Worm (Caenorhabditis elegans): ENCODE results near the gene T23F4.2.

Gene T23F4.2

DNA sequence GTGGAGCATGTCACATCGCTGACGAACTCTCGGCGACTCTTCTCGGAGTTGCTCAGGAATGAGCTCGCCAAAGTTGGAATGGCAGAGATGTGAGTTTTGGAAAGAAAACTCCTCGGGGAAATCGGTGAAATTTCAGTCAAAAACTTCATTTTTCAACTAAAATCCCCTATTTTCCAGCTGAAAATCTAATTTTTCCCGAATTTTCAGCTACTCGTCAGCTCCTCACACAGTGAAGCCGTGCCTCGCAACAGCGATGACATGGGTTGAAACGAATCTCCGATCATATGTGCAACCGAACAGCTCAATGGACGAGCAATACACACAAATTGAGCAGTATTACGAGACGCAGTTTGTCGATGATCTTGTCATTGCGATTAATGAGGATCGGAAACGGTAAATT, 11.6 kb upstream of the T23F4.2 start:
- TF ChIP-seq med-1 (GFP tag; optimal IDR thresholded peaks at IDR 0.05; ENCODE audit: insufficient read depth) = no peak
- TF ChIP-seq cog-1 (tag; optimal IDR thresholded peaks at IDR 0.05) = no peak
- no peak for TF ChIP-seq tab-1 (GFP tag; IDR thresholded peaks at IDR 0.05)
- no peak for TF ChIP-seq ztf-29 (GFP tag; IDR thresholded peaks at IDR 0.05)
- no peak for TF ChIP-seq ztf-23 (GFP tag; IDR thresholded peaks at IDR 0.05)
- TF ChIP-seq klf-2 (GFP tag; conservative IDR thresholded peaks at IDR 0.05) = no peak
- no peak for TF ChIP-seq flt-1 (GFP tag; IDR thresholded peaks at IDR 0.05)
- TF ChIP-seq T22C8.4 (GFP tag; IDR thresholded peaks at IDR 0.05) = no peak
- no peak for TF ChIP-seq ref-1 (GFP tag; conservative IDR thresholded peaks at IDR 0.05)

DNA sequence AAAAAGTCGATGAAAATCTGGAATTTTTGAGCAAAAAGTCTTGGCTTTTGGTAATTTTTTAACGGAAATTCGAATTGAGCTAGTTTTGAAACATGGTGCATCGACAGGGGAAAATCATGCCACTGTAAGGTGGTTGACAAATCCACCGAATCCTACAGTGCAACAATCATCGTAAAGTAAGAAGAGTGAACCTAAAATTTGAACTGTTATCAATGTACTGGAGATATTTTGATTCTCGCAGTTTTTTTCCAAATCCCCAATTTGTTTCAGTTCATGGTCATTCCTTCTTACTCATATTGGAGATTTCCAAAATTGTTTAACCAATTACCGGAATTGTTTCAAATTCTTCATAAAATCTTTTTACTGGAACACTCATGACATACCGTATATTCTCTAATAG, 10.6 kb upstream of the T23F4.2 start:
- TF ChIP-seq flt-1 (GFP tag; IDR thresholded peaks at IDR 0.05) = no peak
- TF ChIP-seq med-1 (GFP tag; optimal IDR thresholded peaks at IDR 0.05; ENCODE audit: insufficient read depth) = no peak
- no peak for TF ChIP-seq ztf-23 (GFP tag; IDR thresholded peaks at IDR 0.05)
- TF ChIP-seq ztf-29 (GFP tag; IDR thresholded peaks at IDR 0.05) = no peak
- TF ChIP-seq ref-1 (GFP tag; conservative IDR thresholded peaks at IDR 0.05) = no peak
- TF ChIP-seq tab-1 (GFP tag; IDR thresholded peaks at IDR 0.05) = no peak
- TF ChIP-seq cog-1 (tag; optimal IDR thresholded peaks at IDR 0.05) = no peak
- TF ChIP-seq klf-2 (GFP tag; conservative IDR thresholded peaks at IDR 0.05) = no peak
- no peak for TF ChIP-seq T22C8.4 (GFP tag; IDR thresholded peaks at IDR 0.05)

DNA sequence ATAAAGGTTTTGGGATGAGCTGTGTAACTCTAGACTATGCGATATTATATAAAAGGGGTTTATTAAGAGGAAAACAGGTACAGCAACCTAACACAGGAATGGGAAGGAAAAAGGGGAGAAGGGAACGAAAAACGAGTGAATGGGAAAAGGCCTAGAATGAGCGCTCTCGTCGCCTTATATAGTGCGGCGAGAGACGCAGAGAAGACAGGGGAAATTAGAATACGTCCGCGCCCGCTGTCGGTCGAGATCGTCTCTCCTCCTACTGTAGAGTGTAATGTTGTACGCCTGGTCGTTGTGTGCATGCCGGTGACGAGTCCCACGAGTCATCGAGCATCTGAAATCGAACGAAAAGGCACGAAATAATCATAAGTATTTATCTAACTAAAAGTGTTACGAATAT, 10.1 kb upstream of the T23F4.2 start:
- no peak; the same call in 1 of the 2 replicates for TF ChIP-seq ref-1 (GFP tag; conservative IDR thresholded peaks at IDR 0.05)
- TF ChIP-seq ztf-29 (GFP tag; IDR thresholded peaks at IDR 0.05) = no peak
- no peak for TF ChIP-seq T22C8.4 (GFP tag; IDR thresholded peaks at IDR 0.05)
- TF ChIP-seq med-1 (GFP tag; optimal IDR thresholded peaks at IDR 0.05; ENCODE audit: insufficient read depth) = no peak
- TF ChIP-seq flt-1 (GFP tag; IDR thresholded peaks at IDR 0.05) = no peak

DNA sequence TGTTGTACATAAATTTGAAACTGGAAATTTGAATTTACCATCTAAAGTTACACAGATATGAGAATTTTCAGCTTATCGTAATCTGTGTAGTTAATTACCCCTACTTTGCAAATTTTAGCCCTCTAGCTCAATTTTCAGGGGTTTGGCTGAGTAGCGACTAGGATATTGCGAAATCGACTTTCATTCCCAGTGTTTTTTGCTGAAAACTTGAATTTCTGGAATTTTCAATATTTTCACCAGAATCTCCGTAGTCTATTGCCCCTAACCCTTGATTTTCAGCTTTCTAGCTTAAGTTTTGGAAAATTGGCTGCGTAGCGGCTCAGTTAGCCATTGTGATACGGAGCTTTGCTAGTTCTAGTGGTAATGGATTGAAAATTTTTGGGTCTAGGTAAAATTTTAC, 6.2 kb upstream of the T23F4.2 start:
- no peak for TF ChIP-seq flt-1 (GFP tag; IDR thresholded peaks at IDR 0.05)
- no peak for TF ChIP-seq med-1 (GFP tag; optimal IDR thresholded peaks at IDR 0.05; ENCODE audit: insufficient read depth)
- no peak for TF ChIP-seq ref-1 (GFP tag; conservative IDR thresholded peaks at IDR 0.05)
- no peak for TF ChIP-seq ztf-23 (GFP tag; IDR thresholded peaks at IDR 0.05)
- TF ChIP-seq klf-2 (GFP tag; conservative IDR thresholded peaks at IDR 0.05) = no peak
- TF ChIP-seq tab-1 (GFP tag; IDR thresholded peaks at IDR 0.05) = no peak
- TF ChIP-seq T22C8.4 (GFP tag; IDR thresholded peaks at IDR 0.05) = no peak
- no peak for TF ChIP-seq ztf-29 (GFP tag; IDR thresholded peaks at IDR 0.05)
- TF ChIP-seq cog-1 (tag; optimal IDR thresholded peaks at IDR 0.05) = no peak

DNA sequence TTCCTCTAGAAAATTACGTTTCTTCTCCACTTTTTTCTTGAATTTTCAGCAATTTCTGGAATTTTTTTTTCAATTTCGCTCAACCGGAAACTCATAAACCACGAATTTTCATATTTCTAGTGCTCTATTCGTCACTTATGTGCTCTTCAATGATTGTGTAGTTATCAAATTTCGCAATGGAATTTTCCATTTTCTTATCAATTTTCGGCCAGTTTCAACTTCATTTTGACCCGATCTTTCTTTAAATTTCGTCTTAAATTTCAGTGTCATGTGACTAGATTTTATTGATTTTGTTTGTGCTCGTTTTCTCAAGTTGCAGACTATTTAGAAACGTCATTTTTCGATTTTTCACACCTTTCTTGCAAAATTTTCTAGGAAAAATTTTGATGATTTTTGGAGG, 3.7 kb upstream of the T23F4.2 start:
- TF ChIP-seq cog-1 (tag; optimal IDR thresholded peaks at IDR 0.05) = no peak
- TF ChIP-seq tab-1 (GFP tag; IDR thresholded peaks at IDR 0.05) = no peak
- TF ChIP-seq T22C8.4 (GFP tag; IDR thresholded peaks at IDR 0.05) = no peak
- no peak for TF ChIP-seq ztf-23 (GFP tag; IDR thresholded peaks at IDR 0.05)
- no peak for TF ChIP-seq klf-2 (GFP tag; conservative IDR thresholded peaks at IDR 0.05)
- TF ChIP-seq flt-1 (GFP tag; IDR thresholded peaks at IDR 0.05) = no peak
- TF ChIP-seq ztf-29 (GFP tag; IDR thresholded peaks at IDR 0.05) = no peak
- no peak for TF ChIP-seq ref-1 (GFP tag; conservative IDR thresholded peaks at IDR 0.05)
- no peak for TF ChIP-seq med-1 (GFP tag; optimal IDR thresholded peaks at IDR 0.05; ENCODE audit: insufficient read depth)

DNA sequence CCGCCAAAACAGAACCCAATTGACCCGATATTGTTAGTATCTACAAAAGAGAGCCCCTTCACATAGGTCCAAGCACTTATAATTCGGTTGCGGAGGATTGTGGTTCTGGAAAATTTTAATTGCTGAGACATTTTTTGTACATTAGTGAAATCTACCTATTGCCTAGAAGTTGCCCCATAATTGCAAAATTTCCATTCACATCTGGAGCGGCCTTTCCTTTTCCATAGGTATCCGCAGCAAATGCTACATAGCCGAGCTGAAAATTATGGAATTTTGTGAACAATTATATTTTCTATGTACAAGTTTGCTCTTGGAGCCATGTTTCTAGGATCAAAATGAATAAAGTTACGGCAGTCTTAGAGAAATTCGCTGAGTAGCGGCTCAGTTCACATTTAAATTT, 7.5 kb downstream of the T23F4.2 start:
- TF ChIP-seq klf-2 (GFP tag; conservative IDR thresholded peaks at IDR 0.05) (no peak), tab-1 (GFP tag; IDR thresholded peaks at IDR 0.05) (no peak), ztf-23 (GFP tag; IDR thresholded peaks at IDR 0.05) (no peak), med-1 (GFP tag; optimal IDR thresholded peaks at IDR 0.05; ENCODE audit: insufficient read depth) (no peak), flt-1 (GFP tag; IDR thresholded peaks at IDR 0.05) (no peak), cog-1 (tag; optimal IDR thresholded peaks at IDR 0.05) (no peak), ref-1 (GFP tag; conservative IDR thresholded peaks at IDR 0.05) (no peak), ztf-29 (GFP tag; IDR thresholded peaks at IDR 0.05) (no peak), T22C8.4 (GFP tag; IDR thresholded peaks at IDR 0.05) (no peak)

DNA sequence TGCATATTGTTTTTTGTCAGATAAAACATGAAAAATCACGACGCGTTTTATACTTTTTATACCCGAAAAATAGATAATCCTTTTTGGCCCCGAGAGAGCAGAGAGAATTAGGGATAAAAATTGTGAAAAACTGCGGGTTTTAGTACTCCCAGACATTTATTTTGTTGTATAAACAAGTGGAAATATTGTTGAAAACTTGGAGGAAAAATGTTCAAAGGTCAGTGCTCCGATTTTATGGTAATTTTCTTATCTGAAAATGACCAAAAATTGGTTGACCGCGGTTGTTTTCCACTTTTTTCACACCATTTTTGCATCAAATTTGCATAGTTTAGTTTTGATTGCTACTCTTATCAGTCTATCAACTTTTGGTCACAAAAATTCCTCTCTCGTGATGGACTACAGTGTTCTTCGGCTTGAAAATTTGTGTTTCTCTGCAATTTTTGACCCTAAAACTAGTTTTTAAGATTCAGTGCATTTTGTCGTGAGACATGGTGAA, 8.8 kb downstream of the T23F4.2 start, which contains the start of gene dlhd-1:
TSS of gene dlhd-1 (minus strand) at position 51 of the 496 bp plus-strand sequence.
- TF ChIP-seq ztf-23 (GFP tag; IDR thresholded peaks at IDR 0.05) (no peak), flt-1 (GFP tag; IDR thresholded peaks at IDR 0.05) (no peak), ztf-29 (GFP tag; IDR thresholded peaks at IDR 0.05) (no peak), T22C8.4 (GFP tag; IDR thresholded peaks at IDR 0.05) (no peak), ref-1 (GFP tag; conservative IDR thresholded peaks at IDR 0.05) (no peak), tab-1 (GFP tag; IDR thresholded peaks at IDR 0.05) (no peak), klf-2 (GFP tag; conservative IDR thresholded peaks at IDR 0.05) (no peak), med-1 (GFP tag; optimal IDR thresholded peaks at IDR 0.05; ENCODE audit: insufficient read depth) (no peak), cog-1 (tag; optimal IDR thresholded peaks at IDR 0.05) (no peak)

DNA sequence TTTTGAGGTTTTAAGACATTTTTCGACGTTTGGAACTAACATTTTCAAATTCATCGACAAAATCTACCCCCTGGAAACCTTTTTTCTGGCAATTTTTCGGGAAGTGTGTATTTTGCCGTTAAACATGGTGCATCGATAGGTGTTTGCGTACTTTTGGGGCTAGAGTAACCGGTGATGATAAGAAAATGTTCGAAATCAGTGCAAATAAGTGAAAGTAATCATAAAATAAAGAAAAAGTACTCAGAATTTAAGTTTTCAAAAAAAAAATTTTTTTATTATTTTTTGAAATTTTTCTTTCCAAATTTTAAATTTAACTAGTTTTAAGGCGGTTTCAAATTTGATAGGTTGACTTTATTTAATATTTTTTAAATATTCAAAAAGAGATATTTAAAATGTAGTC, 15.8 kb downstream of the T23F4.2 start, which contains the start of gene nas-27:
TSS of gene nas-27 (minus strand) at position 101 of the 400 bp plus-strand sequence.
- TF ChIP-seq med-1 (GFP tag; optimal IDR thresholded peaks at IDR 0.05; ENCODE audit: insufficient read depth) (no peak), ztf-29 (GFP tag; IDR thresholded peaks at IDR 0.05) (no peak), ztf-23 (GFP tag; IDR thresholded peaks at IDR 0.05) (no peak), tab-1 (GFP tag; IDR thresholded peaks at IDR 0.05) (no peak), cog-1 (tag; optimal IDR thresholded peaks at IDR 0.05) (no peak), ref-1 (GFP tag; conservative IDR thresholded peaks at IDR 0.05) (no peak), klf-2 (GFP tag; conservative IDR thresholded peaks at IDR 0.05) (no peak), flt-1 (GFP tag; IDR thresholded peaks at IDR 0.05) (no peak), T22C8.4 (GFP tag; IDR thresholded peaks at IDR 0.05) (no peak)

DNA sequence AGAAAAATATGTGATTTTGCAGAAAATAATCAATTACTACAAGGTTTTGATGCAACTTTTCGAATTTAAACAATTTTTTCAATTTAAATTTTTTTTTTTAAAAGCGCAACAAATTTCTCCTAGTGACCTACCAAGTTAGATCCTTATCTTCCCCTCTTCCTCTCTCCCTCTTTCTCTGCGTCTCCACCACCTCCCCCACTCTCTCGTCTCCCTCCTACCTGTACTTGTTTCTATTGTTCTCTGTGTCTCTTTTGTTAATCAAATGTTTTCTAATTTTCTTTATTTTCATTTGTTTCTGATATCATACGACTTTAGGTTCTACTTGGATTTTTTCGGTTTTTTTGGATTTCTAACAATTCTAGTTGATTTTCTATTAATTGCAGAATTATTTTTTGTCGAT, 24.8 kb downstream of the T23F4.2 start:
- TF ChIP-seq flt-1 (GFP tag; IDR thresholded peaks at IDR 0.05) (no peak), T22C8.4 (GFP tag; IDR thresholded peaks at IDR 0.05) (no peak), ref-1 (GFP tag; conservative IDR thresholded peaks at IDR 0.05) (no peak), tab-1 (GFP tag; IDR thresholded peaks at IDR 0.05) (no peak), ztf-29 (GFP tag; IDR thresholded peaks at IDR 0.05) (no peak), klf-2 (GFP tag; conservative IDR thresholded peaks at IDR 0.05) (no peak)

DNA sequence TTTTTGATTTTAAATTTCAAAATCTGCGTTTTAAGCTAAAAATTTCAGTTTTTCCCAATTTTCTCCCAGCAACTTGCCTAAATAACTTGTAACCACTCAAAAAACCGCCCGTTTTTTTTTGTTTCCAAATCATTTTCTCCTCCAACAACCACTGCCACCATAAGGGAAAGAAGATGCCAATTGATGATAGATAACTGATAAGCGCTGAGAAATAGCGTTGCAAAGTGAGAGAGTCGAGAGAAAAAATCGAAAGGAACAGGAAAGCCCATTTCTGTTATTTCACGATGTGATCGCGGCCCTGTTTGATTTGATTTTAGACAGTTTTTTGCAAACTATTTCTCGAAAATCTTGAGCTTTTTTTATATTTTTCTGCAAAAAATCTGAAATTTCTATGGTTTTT, 26.3 kb downstream of the T23F4.2 start:
- TF ChIP-seq flt-1 (GFP tag; IDR thresholded peaks at IDR 0.05) (no peak), ztf-29 (GFP tag; IDR thresholded peaks at IDR 0.05) (no peak), ref-1 (GFP tag; conservative IDR thresholded peaks at IDR 0.05) (no peak), cog-1 (tag; optimal IDR thresholded peaks at IDR 0.05) (no peak), T22C8.4 (GFP tag; IDR thresholded peaks at IDR 0.05) (no peak), med-1 (GFP tag; optimal IDR thresholded peaks at IDR 0.05; ENCODE audit: insufficient read depth) (no peak), ztf-23 (GFP tag; IDR thresholded peaks at IDR 0.05) (no peak), tab-1 (GFP tag; IDR thresholded peaks at IDR 0.05) (no peak)
